Fruit fly (Drosophila melanogaster): ENCODE results near the gene kmr.
A peak's percentile ranks its signal among the peaks of the same experiment; 100 is the strongest.

kmr gene

dm6 chr3R:13800430-13800848 is 85.4 kb downstream of the kmr start (continued):
- TF ChIP-seq CG42726 (GFP tag; IDR thresholded peaks at IDR 0.05; ENCODE audit: partially characterized antibody) (no peak), Dbx (GFP tag; IDR thresholded peaks at IDR 0.05) (peak; percentile 97), CG10979 (tag; optimal IDR thresholded peaks at IDR 0.05) (peak; percentile 90), CG14441 (GFP tag; IDR thresholded peaks at IDR 0.05) (peak; percentile 92), CG32532 (GFP tag; IDR thresholded peaks at IDR 0.05) (peak; percentile 95), CG11695 (GFP tag; IDR thresholded peaks at IDR 0.05) (peak; percentile 92), knrl (GFP tag; IDR thresholded peaks at IDR 0.05; ENCODE audit: partially characterized antibody) (no peak), Xrp1 (GFP tag; IDR thresholded peaks at IDR 0.05) (peak; percentile 97), CG6689 (GFP tag; IDR thresholded peaks at IDR 0.05) (peak; percentile 92), dysf (GFP tag; IDR thresholded peaks at IDR 0.05) (peak; percentile 95), CG9817 (tag; optimal IDR thresholded peaks at IDR 0.05) (peak; percentile 79), disco-r (GFP tag; optimal IDR thresholded peaks at IDR 0.05) (peak; percentile 46), tll (GFP tag; optimal IDR thresholded peaks at IDR 0.05) (no peak), Dref (GFP tag; IDR thresholded peaks at IDR 0.05) (no peak; the same call in 1 of the 2 replicates), Taf1 (GFP tag; IDR thresholded peaks at IDR 0.05) (peak; percentile 93), ato (GFP tag; IDR thresholded peaks at IDR 0.05; ENCODE audit: partially characterized antibody) (no peak), Abd-B (GFP tag; optimal IDR thresholded peaks at IDR 0.05) (peak; percentile 73), CG7839 (tag; optimal IDR thresholded peaks at IDR 0.05) (peak; percentile 92), lab (GFP tag; optimal IDR thresholded peaks at IDR 0.05) (peak; percentile 97), sens-2 (GFP tag; IDR thresholded peaks at IDR 0.05) (peak; percentile 83), CG10959 (GFP tag; IDR thresholded peaks at IDR 0.05) (peak; percentile 90), Fer3 (tag; optimal IDR thresholded peaks at IDR 0.05) (peak; percentile 91), tgo (GFP tag; IDR thresholded peaks at IDR 0.05) (peak; percentile 93), CG7745 (tag; optimal IDR thresholded peaks at IDR 0.05) (no peak), sd (tag; optimal IDR thresholded peaks at IDR 0.05) (peak; percentile 91), CG13287 (GFP tag; IDR thresholded peaks at IDR 0.05; ENCODE audit: partially characterized antibody) (peak; percentile 34; the same call in 1 of the 2 replicates), CkIIα-i1 (GFP tag; IDR thresholded peaks at IDR 0.05) (peak; percentile 63; the same call in 1 of the 2 replicates), sisA (GFP tag; IDR thresholded peaks at IDR 0.05) (peak; percentile 90), salm (tag; optimal IDR thresholded peaks at IDR 0.05) (peak; percentile 70), BEAF-32 (GFP tag; optimal IDR thresholded peaks at IDR 0.05) (no peak), chinmo (GFP tag; IDR thresholded peaks at IDR 0.05; ENCODE audit: partially characterized antibody) (no peak), Nf-YA (GFP tag; IDR thresholded peaks at IDR 0.05) (peak; percentile 89), da (GFP tag; optimal IDR thresholded peaks at IDR 0.05) (no peak), Sox102F (GFP tag; optimal IDR thresholded peaks at IDR 0.05) (peak; percentile 86), Side (GFP tag; optimal IDR thresholded peaks at IDR 0.05) (peak; percentile 37), seq (GFP tag; IDR thresholded peaks at IDR 0.05) (peak; percentile 97), NC2β (GFP tag; optimal IDR thresholded peaks at IDR 0.05) (peak; percentile 32), sr (GFP tag; IDR thresholded peaks at IDR 0.05) (peak; percentile 41; the same call in 1 of the 3 replicates), danr (GFP tag; IDR thresholded peaks at IDR 0.05) (peak; percentile 74), CG17186 (GFP tag; optimal IDR thresholded peaks at IDR 0.05) (no peak), dmrt99B (tag; optimal IDR thresholded peaks at IDR 0.05) (peak; percentile 94), CrebB (tag; optimal IDR thresholded peaks at IDR 0.05) (peak; percentile 88), H2.0 (GFP tag; IDR thresholded peaks at IDR 0.05) (peak; percentile 91), CG7786 (GFP tag; optimal IDR thresholded peaks at IDR 0.05) (peak; percentile 28), CG4328 (GFP tag; optimal IDR thresholded peaks at IDR 0.05) (peak; percentile 92), p53 (GFP tag; optimal IDR thresholded peaks at IDR 0.05) (no peak), HLH54F (GFP tag; optimal IDR thresholded peaks at IDR 0.05) (peak; percentile 46), lmd (GFP tag; IDR thresholded peaks at IDR 0.05) (peak; percentile 93), CG11093 (GFP tag; IDR thresholded peaks at IDR 0.05) (peak; percentile 86), cad (GFP tag; optimal IDR thresholded peaks at IDR 0.05) (no peak), ftz-f1 (GFP tag; optimal IDR thresholded peaks at IDR 0.05) (no peak)
